Worm (Caenorhabditis elegans) whole organism, L2 larva: ENCODE results near the gene R09H3.3.

Experiments
- aly-2 ChIP-seq: fragments of 150-350 bp; optimal IDR thresholded peaks from 2 replicates; lab custom pipeline; 2014; ENCODE audit warnings: missing biosample characterization, missing genetic modification characterization
- blmp-1 ChIP-seq: sonication (generic microtip); optimal IDR thresholded peaks from 2 replicates; lab custom pipeline; 2017; ENCODE audit warnings: missing genetic modification characterization, mild to moderate bottlenecking, missing compliant biosample characterization, antibody characterized with exemption, moderate library complexity; ENCODE audit not compliant: insufficient read depth
- ceh-82 ChIP-seq: fragments of 150-350 bp; optimal IDR thresholded peaks from 2 replicates; lab custom pipeline; 2014; ENCODE audit warnings: missing biosample characterization, missing genetic modification characterization
- dmd-4 ChIP-seq: sonication (generic microtip); optimal IDR thresholded peaks from 2 replicates; lab custom pipeline; 2017; ENCODE audit warnings: missing biosample characterization, missing genetic modification characterization
- egl-27 ChIP-seq: sonication (generic microtip); optimal IDR thresholded peaks from 3 replicates; lab custom pipeline; 2017; ENCODE audit warnings: missing biosample characterization, missing genetic modification reagents, missing genetic modification characterization
- elt-1 ChIP-seq: fragments of 150-350 bp; optimal IDR thresholded peaks from 2 replicates; lab custom pipeline; 2014; ENCODE audit warnings: missing biosample characterization, missing genetic modification characterization
- fos-1 ChIP-seq: fragments of 150-350 bp; optimal IDR thresholded peaks from 2 replicates; lab custom pipeline; 2014; ENCODE audit warnings: missing biosample characterization, missing genetic modification characterization
- nhr-23 ChIP-seq: fragments of 150-350 bp; optimal IDR thresholded peaks from 2 replicates; lab custom pipeline; 2014; ENCODE audit warnings: missing biosample characterization, missing genetic modification reagents, missing genetic modification characterization
- nhr-25 ChIP-seq: fragments of 150-350 bp; sonication (generic microtip); optimal IDR thresholded peaks from 3 replicates; lab custom pipeline; 2014; ENCODE audit warnings: missing biosample characterization, missing genetic modification characterization
- nhr-6 ChIP-seq: fragments of 150-350 bp; optimal IDR thresholded peaks from 2 replicates; lab custom pipeline; 2014; ENCODE audit warnings: missing biosample characterization, missing genetic modification characterization
- nhr-77 ChIP-seq: fragments of 150-350 bp; optimal IDR thresholded peaks from 2 replicates; lab custom pipeline; 2014; ENCODE audit warnings: missing biosample characterization, missing genetic modification characterization
- skn-1 ChIP-seq: sonication (generic microtip); optimal IDR thresholded peaks from 2 replicates; lab custom pipeline; 2017; ENCODE audit warnings: missing biosample characterization, missing genetic modification characterization
- zag-1 ChIP-seq: fragments of 150-350 bp; optimal IDR thresholded peaks from 2 replicates; lab custom pipeline; 2014; ENCODE audit warnings: missing biosample characterization, missing genetic modification characterization

DNA sequence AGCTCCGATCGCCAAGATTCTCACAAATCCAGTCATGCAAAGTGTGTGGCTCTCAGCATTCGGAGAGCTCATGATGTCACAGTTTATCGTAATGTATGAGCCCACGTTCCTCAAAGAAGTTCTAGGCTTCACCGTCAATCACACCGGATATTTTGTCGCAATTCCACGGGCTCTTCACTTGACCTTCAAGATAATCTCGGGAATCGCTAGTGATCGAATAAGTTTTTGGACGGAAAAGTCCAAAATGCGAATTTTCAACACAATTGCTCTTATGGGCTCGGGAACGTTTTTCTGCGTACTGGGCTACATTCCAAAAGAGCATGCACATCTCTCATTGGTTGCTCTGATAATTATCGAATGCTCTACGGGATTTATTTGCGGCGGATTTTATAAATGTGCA, 45.6 kb downstream of the R09H3.3 start:
- TF ChIP-seq skn-1 (tag; lab: Kevin White, UChicago) (no peak), aly-2 (no peak), elt-1 (tag; lab: Kevin White, UChicago) (no peak), blmp-1 (tag; lab: Kevin White, UChicago) (no peak), nhr-77 (tag; lab: Kevin White, UChicago) (no peak), nhr-23 (tag; lab: Kevin White, UChicago) (no peak), fos-1 (no peak), nhr-25 (tag; lab: Kevin White, UChicago) (no peak), nhr-6 (tag; lab: Kevin White, UChicago) (no peak), egl-27 (tag; lab: Kevin White, UChicago) (no peak), dmd-4 (tag; lab: Kevin White, UChicago) (no peak), zag-1 (tag; lab: Kevin White, UChicago) (no peak), ceh-82 (tag; lab: Kevin White, UChicago) (no peak)
